Worm (Caenorhabditis elegans) whole organism, early embryonic: ENCODE data around the gene ssr-2.

Experiments used
- B0310.2 ChIP-seq: sonication (generic microtip); optimal IDR thresholded peaks from 2 replicates; lab custom pipeline; 2016; ENCODE audit warnings: mild to moderate bottlenecking, missing genetic modification characterization, missing compliant biosample characterization
- F13C5.2 ChIP-seq: sonication (generic microtip); optimal IDR thresholded peaks from 2 replicates; lab custom pipeline; 2017; ENCODE audit warnings: mild to moderate bottlenecking, missing genetic modification characterization, inconsistent platforms, missing compliant biosample characterization
- aly-1 ChIP-seq: sonication (generic microtip); optimal IDR thresholded peaks from 2 replicates; lab custom pipeline; 2016; ENCODE audit warnings: missing genetic modification characterization, missing compliant biosample characterization
- ama-1 ChIP-seq: fragments of 150-350 bp; optimal IDR thresholded peaks from 2 replicates; lab custom pipeline; 2014
- ceh-13 ChIP-seq: fragments of 200-800 bp; sonication (Bioruptor generic); optimal IDR thresholded peaks from 2 replicates; lab custom pipeline; 2018; ENCODE audit warnings: mild to moderate bottlenecking, missing genetic modification characterization, missing compliant biosample characterization
- ceh-36 ChIP-seq: sonication (generic microtip); optimal IDR thresholded peaks from 2 replicates; lab custom pipeline; 2016; ENCODE audit warnings: missing genetic modification characterization, inconsistent platforms, missing compliant biosample characterization
- ets-7 ChIP-seq: sonication (generic microtip); optimal IDR thresholded peaks from 2 replicates; lab custom pipeline; 2016; ENCODE audit warnings: missing genotype, missing genetic modification characterization, missing compliant biosample characterization
- flt-1 ChIP-seq: fragments of 200-800 bp; sonication (Bioruptor generic); IDR thresholded peaks from 2 replicates; pipeline ENCODE4 v1.3.6; 2022; ENCODE audit warnings: missing genetic modification characterization, missing compliant biosample characterization
- hmbx-1 ChIP-seq: sonication (generic microtip); optimal IDR thresholded peaks from 2 replicates; lab custom pipeline; 2016; ENCODE audit warnings: mild to moderate bottlenecking, missing genetic modification characterization, missing compliant biosample characterization
- hmg-4 ChIP-seq: fragments of 200-800 bp; sonication (Bioruptor generic); optimal IDR thresholded peaks from 2 replicates; lab custom pipeline; 2018; ENCODE audit warnings: mild to moderate bottlenecking, missing genetic modification characterization, missing compliant biosample characterization
- hnd-1 ChIP-seq: sonication (generic microtip); optimal IDR thresholded peaks from 2 replicates; lab custom pipeline; 2016; ENCODE audit warnings: missing genetic modification characterization, missing compliant biosample characterization
- pes-1 ChIP-seq: fragments of 200-800 bp; sonication (Bioruptor generic); IDR thresholded peaks from 2 replicates; pipeline ENCODE4 v1.3.6; 2022; ENCODE audit warnings: missing genetic modification reagents, missing genetic modification characterization, missing compliant biosample characterization
- scrt-1 ChIP-seq: fragments of 200-800 bp; sonication (Bioruptor generic); IDR thresholded peaks from 2 replicates; pipeline ENCODE4 v1.3.6; 2022; ENCODE audit warnings: missing genetic modification characterization, missing compliant biosample characterization
- sea-1 ChIP-seq: fragments of 200-800 bp; sonication (Bioruptor generic); conservative IDR thresholded peaks from 2 replicates; pipeline ENCODE4 v1.3.6; 2022; ENCODE audit warnings: missing genetic modification characterization, missing compliant biosample characterization
- tbx-11 ChIP-seq: fragments of 200-800 bp; sonication (Bioruptor generic); IDR thresholded peaks from 2 replicates; pipeline ENCODE4 v1.3.6; 2022; ENCODE audit warnings: missing genetic modification characterization, missing compliant biosample characterization
- tbx-37 ChIP-seq: fragments of 200-800 bp; sonication (Bioruptor generic); conservative IDR thresholded peaks from 2 replicates; pipeline ENCODE4 v1.3.6; 2022; ENCODE audit warnings: missing genetic modification reagents, missing genetic modification characterization, missing compliant biosample characterization
- tra-4 ChIP-seq: sonication (generic microtip); optimal IDR thresholded peaks from 2 replicates; lab custom pipeline; 2017; ENCODE audit warnings: missing genetic modification characterization, missing compliant biosample characterization

The ssr-2 gene

DNA sequence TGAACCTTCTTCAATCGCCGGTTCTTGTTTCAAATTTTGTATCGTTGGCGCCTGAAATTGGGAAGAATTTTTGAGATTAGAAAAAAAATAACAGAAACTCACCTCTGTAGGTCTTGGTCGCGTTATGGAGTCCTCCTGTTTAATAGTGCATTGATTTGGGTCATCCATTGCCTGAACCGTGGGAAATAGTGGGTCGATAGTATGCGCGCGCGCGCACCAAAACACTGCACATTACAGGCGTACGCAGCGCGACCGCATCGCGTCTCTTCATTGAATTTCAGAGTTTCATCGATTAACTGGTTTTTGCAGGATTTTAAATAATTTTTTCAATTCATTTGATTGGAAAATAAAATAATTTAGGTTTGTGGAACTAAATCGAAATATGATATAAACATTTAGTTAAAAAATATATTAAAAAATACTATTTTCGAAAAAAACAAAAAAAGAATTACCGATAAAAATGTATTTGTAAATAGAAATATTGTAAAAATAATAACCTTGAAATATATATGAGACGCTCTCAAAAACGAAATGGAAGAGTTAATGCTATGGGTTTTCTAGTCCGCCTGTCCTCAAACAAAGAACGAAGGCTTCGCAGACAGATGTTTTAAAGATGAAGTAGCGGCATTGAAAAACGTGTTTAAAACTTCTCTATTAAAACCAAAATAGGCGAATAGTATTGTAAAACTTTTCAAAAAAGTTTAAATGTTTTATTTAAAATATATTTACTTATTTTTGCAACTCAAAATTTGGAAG is 29.7 kb upstream of the ssr-2 start, which contains the start of gene tra-4:
TSS of gene tra-4 (minus strand) at position 534 of the 756 bp plus-strand sequence.
- TF ChIP-seq tra-4 (no peak), hmg-4 (GFP tag; lab: Kevin White, UChicago) (peak; percentile 9)

DNA sequence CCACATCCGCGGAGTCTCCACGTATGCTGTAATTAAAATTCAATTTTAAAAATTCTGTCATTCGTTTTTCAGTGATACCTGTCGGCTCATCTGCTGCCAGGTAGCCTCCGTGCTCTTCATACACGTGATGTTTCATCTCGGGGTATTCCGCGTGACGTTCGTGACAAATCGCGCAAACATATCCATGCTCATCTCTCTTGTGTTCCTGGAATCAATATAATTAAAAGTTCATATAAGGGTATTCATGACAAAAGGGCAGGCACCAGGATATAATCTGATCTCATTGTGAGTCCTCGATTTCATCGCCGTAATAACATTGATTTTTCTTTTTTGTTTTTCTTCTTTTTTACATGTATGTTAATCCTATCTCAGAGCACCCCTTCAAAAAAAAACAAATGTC is 26.4 kb upstream of the ssr-2 start:
- TF ChIP-seq hmg-4 (GFP tag; lab: Kevin White, UChicago): no peak
- no peak for TF ChIP-seq ceh-13 (GFP tag; lab: Kevin White, UChicago)
- no peak for TF ChIP-seq flt-1 (GFP tag; lab: Robert Waterston, UW)
- TF ChIP-seq pes-1 (GFP tag; lab: Robert Waterston, UW): no peak
- no peak for TF ChIP-seq tra-4
- no peak for TF ChIP-seq sea-1 (GFP tag; lab: Robert Waterston, UW)
- TF ChIP-seq B0310.2 (tag; lab: Kevin White, UChicago): no peak
- TF ChIP-seq tbx-37 (GFP tag; lab: Robert Waterston, UW): no peak
- no peak for TF ChIP-seq ceh-36
- TF ChIP-seq scrt-1 (GFP tag; lab: Robert Waterston, UW): no peak
- TF ChIP-seq hnd-1 (tag; lab: Kevin White, UChicago): no peak
- no peak for TF ChIP-seq hmbx-1 (tag; lab: Kevin White, UChicago)
- TF ChIP-seq F13C5.2 (tag; lab: Kevin White, UChicago): no peak

DNA sequence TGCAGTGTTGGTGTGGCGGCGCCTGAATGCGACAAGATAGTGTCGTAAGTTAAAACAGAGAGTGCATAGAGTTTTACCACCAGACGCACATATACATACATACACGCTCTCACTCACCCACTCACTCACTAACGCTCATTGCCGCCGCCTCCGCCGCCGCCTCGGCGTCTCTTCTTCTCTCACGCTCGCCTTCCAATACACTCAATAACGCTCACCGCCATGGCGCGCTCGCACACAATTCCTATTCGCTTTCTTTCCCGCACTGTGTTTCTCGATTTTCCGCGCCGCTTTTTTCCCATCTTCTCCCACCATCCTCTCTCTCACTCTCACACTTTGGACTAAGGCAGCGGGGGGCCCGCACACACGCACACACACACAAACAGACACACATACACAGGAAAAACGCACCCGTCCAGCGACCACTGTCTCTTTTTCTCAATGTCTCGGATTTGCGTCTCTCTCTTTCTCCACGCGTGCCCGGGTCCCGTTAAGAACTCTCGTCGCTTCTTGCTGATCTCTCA is 24.9 kb upstream of the ssr-2 start, which contains the start of gene kin-29:
TSS of gene kin-29 (minus strand) at position 51 of the 521 bp plus-strand sequence.
- no peak for TF ChIP-seq pes-1 (GFP tag; lab: Robert Waterston, UW)
- no peak for TF ChIP-seq sea-1 (GFP tag; lab: Robert Waterston, UW)
- TF ChIP-seq B0310.2 (tag; lab: Kevin White, UChicago): no peak
- TF ChIP-seq tra-4: peak; percentile 50
- TF ChIP-seq hnd-1 (tag; lab: Kevin White, UChicago): peak; percentile 12
- TF ChIP-seq scrt-1 (GFP tag; lab: Robert Waterston, UW): peak; percentile 38; the same call in 1 of the 2 replicates
- peak; percentile 94 for TF ChIP-seq hmg-4 (GFP tag; lab: Kevin White, UChicago)
- no peak for TF ChIP-seq ceh-36
- peak; percentile 3; the same call in 1 of the 2 replicates for TF ChIP-seq flt-1 (GFP tag; lab: Robert Waterston, UW)
- no peak for TF ChIP-seq ama-1 (lab: Kevin White, UChicago)
- TF ChIP-seq ets-7 (tag; lab: Kevin White, UChicago): no peak
- no peak for TF ChIP-seq tbx-37 (GFP tag; lab: Robert Waterston, UW)
- peak; percentile 82 for TF ChIP-seq F13C5.2 (tag; lab: Kevin White, UChicago)
- peak; percentile 85 for TF ChIP-seq aly-1 (tag; lab: Kevin White, UChicago)
- TF ChIP-seq hmbx-1 (tag; lab: Kevin White, UChicago): no peak
- TF ChIP-seq tbx-11 (GFP tag; lab: Robert Waterston, UW): no peak

DNA sequence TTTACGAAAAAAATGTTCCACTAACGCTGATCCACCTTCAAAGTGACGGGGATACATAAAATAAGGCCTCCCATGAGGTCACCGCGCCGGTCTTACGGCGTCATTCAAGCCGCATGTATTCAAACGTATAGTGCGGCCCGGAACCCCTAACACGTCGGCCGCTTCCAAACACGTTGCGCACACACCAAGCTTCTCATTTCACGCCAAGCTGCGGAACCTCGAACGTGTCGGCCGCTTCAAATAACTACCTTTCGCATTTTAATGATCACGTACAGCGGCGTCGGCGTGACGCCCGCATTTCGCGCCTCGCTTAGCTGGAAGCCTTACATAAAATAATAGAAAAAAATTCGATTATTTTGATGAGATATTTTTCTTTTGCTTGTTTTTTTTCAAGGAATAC is 16.0 kb upstream of the ssr-2 start:
- TF ChIP-seq tbx-11 (GFP tag; lab: Robert Waterston, UW) (no peak), ceh-13 (GFP tag; lab: Kevin White, UChicago) (no peak), flt-1 (GFP tag; lab: Robert Waterston, UW) (no peak), ets-7 (tag; lab: Kevin White, UChicago) (no peak), tbx-37 (GFP tag; lab: Robert Waterston, UW) (no peak), B0310.2 (tag; lab: Kevin White, UChicago) (no peak)

DNA sequence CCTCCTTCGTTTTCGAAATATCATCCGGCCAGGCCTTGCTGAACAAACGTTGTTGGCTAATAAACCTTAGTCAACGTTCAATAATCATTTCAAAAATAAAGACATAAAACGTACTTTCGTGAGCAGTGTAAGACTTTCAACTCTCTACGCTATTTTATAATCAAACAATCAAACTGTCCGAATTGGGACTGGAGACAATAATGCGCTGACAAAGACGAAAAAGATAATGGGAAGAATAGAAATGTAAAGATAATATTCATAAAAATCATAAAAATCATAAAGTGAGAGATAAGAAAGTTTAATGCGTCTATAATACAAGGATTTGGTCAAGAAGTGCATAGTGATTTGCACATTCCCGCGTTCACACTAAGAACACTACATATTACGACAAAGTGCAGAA is 14.2 kb upstream of the ssr-2 start:
- TF ChIP-seq ets-7 (tag; lab: Kevin White, UChicago) (no peak), aly-1 (tag; lab: Kevin White, UChicago) (no peak), tbx-37 (GFP tag; lab: Robert Waterston, UW) (no peak), hmg-4 (GFP tag; lab: Kevin White, UChicago) (no peak)

DNA sequence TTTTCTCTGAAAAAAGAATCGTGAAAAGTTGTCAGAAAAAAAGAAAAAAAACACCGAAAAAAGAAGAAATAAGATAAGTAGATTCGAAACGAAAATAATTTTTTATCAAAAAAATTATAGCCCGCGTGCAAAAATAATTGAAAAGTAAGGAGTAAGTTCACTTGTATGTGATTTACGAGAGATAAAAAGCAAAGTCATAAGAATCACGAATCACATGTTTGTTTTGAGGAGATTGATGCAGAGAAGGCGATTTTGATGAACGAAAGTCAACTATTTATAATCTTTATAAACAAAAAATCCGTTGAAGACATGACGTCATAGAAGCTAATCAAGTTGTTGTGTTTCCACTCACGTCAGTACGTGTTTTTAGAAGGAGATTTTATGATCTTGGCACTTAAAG is 12.7 kb upstream of the ssr-2 start, which contains the start of gene Y71H10B.1:
TSS of gene Y71H10B.1 (minus strand) at position 6 of the 400 bp plus-strand sequence.
- no peak for TF ChIP-seq F13C5.2 (tag; lab: Kevin White, UChicago)
- TF ChIP-seq ceh-13 (GFP tag; lab: Kevin White, UChicago): no peak
- no peak for TF ChIP-seq aly-1 (tag; lab: Kevin White, UChicago)
- no peak for TF ChIP-seq hmbx-1 (tag; lab: Kevin White, UChicago)
- no peak for TF ChIP-seq ceh-36
- TF ChIP-seq scrt-1 (GFP tag; lab: Robert Waterston, UW): no peak
- no peak for TF ChIP-seq sea-1 (GFP tag; lab: Robert Waterston, UW)
- TF ChIP-seq ama-1 (lab: Kevin White, UChicago): no peak
- no peak for TF ChIP-seq flt-1 (GFP tag; lab: Robert Waterston, UW)
- no peak for TF ChIP-seq B0310.2 (tag; lab: Kevin White, UChicago)
- no peak for TF ChIP-seq hmg-4 (GFP tag; lab: Kevin White, UChicago)
- no peak for TF ChIP-seq ets-7 (tag; lab: Kevin White, UChicago)
- no peak for TF ChIP-seq tbx-11 (GFP tag; lab: Robert Waterston, UW)
- TF ChIP-seq pes-1 (GFP tag; lab: Robert Waterston, UW): no peak
- TF ChIP-seq hnd-1 (tag; lab: Kevin White, UChicago): no peak

DNA sequence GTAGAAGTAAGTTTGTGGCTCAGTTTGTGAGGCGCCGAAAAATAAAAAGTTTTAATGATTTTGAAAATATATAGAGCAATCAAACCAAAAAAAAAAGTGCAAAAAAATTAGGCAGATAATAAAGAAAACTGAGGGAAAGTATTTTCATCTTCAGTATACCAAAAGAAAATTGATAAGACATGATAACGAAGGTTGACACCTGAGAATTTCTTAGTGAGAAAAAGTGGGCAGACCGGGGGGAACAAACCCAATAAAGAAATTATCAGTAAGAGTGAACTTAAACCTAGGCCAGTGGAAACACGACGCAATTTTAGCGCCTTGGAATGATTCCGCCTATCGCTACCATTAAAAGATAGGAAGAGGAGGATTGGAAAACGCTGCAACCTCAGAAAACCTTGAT is 11.1 kb upstream of the ssr-2 start:
- no peak for TF ChIP-seq tbx-37 (GFP tag; lab: Robert Waterston, UW)
